Worm (Caenorhabditis elegans) whole organism, mixed stage, embryonic: ENCODE results near the gene ZK1248.5.

Experiments used
- ceh-43 ChIP-seq: fragments of 200-800 bp; sonication (Bioruptor generic); optimal IDR thresholded peaks from 2 replicates; lab custom pipeline; 2018; ENCODE audit warnings: mild to moderate bottlenecking, missing genetic modification characterization, moderate library complexity, missing compliant biosample characterization
- elt-3 ChIP-seq: fragments of 150-350 bp; optimal IDR thresholded peaks from 2 replicates; lab custom pipeline; 2014; ENCODE audit warnings: missing biosample characterization, missing genetic modification characterization
- flh-1 ChIP-seq: fragments of 200-800 bp; sonication (Bioruptor generic); optimal IDR thresholded peaks from 2 replicates; lab custom pipeline; 2018; ENCODE audit warnings: mild to moderate bottlenecking, missing genetic modification characterization, moderate library complexity, missing compliant biosample characterization
- ham-2 ChIP-seq: fragments of 200-800 bp; sonication (Bioruptor generic); optimal IDR thresholded peaks from 2 replicates; lab custom pipeline; 2018; ENCODE audit warnings: mild to moderate bottlenecking, missing genetic modification characterization, missing compliant biosample characterization
- mab-5 ChIP-seq: fragments of 150-350 bp; optimal IDR thresholded peaks from 2 replicates; lab custom pipeline; 2014; ENCODE audit warnings: missing biosample characterization, missing genetic modification characterization
- mep-1 ChIP-seq: fragments of 150-350 bp; optimal IDR thresholded peaks from 2 replicates; lab custom pipeline; 2017; ENCODE audit warnings: missing biosample characterization, missing genetic modification reagents, missing genetic modification characterization, inconsistent platforms
- nhr-2 ChIP-seq: fragments of 150-350 bp; optimal IDR thresholded peaks from 2 replicates; lab custom pipeline; 2014; ENCODE audit warnings: missing biosample characterization, missing genetic modification characterization
- nhr-237 ChIP-seq: fragments of 150-350 bp; optimal IDR thresholded peaks from 2 replicates; lab custom pipeline; 2014; ENCODE audit warnings: missing biosample characterization, missing genetic modification characterization
- pha-4 ChIP-seq: fragments of 150-350 bp; optimal IDR thresholded peaks from 2 replicates; lab custom pipeline; 2018; ENCODE audit warnings: missing biosample characterization, missing genetic modification reagents, missing genetic modification characterization
- snpc-4 ChIP-seq: fragments of 150-350 bp; optimal IDR thresholded peaks from 2 replicates; lab custom pipeline; 2014; ENCODE audit warnings: missing biosample characterization, missing genetic modification characterization
- sptf-1 ChIP-seq: sonication (generic microtip); optimal IDR thresholded peaks from 2 replicates; lab custom pipeline; 2017; ENCODE audit warnings: mild to moderate bottlenecking, missing genetic modification characterization, moderate library complexity, missing compliant biosample characterization
- unc-62 ChIP-seq: fragments of 150-350 bp; optimal IDR thresholded peaks from 2 replicates; lab custom pipeline; 2014; ENCODE audit warnings: missing biosample characterization, missing genetic modification reagents, missing genetic modification characterization
- zip-8 ChIP-seq: fragments of 150-350 bp; optimal IDR thresholded peaks from 2 replicates; lab custom pipeline; 2014; ENCODE audit warnings: missing biosample characterization, missing genetic modification characterization
- ztf-11 ChIP-seq: fragments of 150-350 bp; optimal IDR thresholded peaks from 2 replicates; lab custom pipeline; 2014; ENCODE audit warnings: missing biosample characterization, missing genetic modification characterization

DNA sequence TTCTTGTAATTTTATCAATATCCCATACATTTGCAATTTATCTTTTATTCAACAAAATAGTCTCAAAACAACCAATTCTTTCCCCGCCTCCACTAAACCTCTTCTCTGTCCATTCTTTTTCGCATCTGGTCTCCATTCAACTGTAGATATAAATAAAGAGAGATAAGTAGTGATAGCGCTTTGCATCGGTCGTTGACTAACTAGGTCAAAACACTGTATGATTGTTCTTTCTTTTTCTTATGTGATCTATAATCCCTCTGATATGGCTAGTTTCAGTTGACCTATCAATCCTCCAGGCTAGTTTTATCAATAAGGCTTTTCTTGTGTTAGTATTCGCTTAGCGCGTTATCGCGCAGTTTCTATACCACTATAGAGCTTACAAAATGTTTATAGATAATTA lies 42.9 kb downstream of the ZK1248.5 start:
- TF ChIP-seq flh-1 (GFP tag; lab: Kevin White, UChicago) (no peak), pha-4 (tag; lab: Kevin White, UChicago) (no peak), nhr-237 (tag; lab: Kevin White, UChicago) (no peak), nhr-2 (tag; lab: Kevin White, UChicago) (no peak), ceh-43 (GFP tag; lab: Kevin White, UChicago) (no peak), unc-62 (GFP tag; lab: Kevin White, UChicago) (no peak), sptf-1 (tag; lab: Kevin White, UChicago) (no peak), snpc-4 (no peak), mep-1 (tag; lab: Kevin White, UChicago) (no peak), elt-3 (tag; lab: Kevin White, UChicago) (peak; percentile 44), ztf-11 (tag; lab: Kevin White, UChicago) (no peak), zip-8 (no peak), mab-5 (tag; lab: Kevin White, UChicago) (no peak), ham-2 (GFP tag; lab: Kevin White, UChicago) (peak; percentile 51)
